Fruit fly (Drosophila melanogaster) whole organism, embryonic: Measurements from ENCODE around the gene Sptr.

Experiments used
- Adf1 ChIP-seq: fragments of 200-800 bp; sonication (Bioruptor generic); IDR thresholded peaks from 2 replicates; pipeline ENCODE4 v1.3.6; 2022; ENCODE audit warnings: missing biosample characterization, missing genetic modification characterization
- Atf-2 ChIP-seq: fragments of 200-800 bp; sonication (Bioruptor generic); optimal IDR thresholded peaks from 2 replicates; lab custom pipeline; 2016; ENCODE audit warnings: missing biosample characterization, missing genetic modification characterization
- CG10543 ChIP-seq: fragments of 200-800 bp; sonication (Bioruptor generic); optimal IDR thresholded peaks from 3 replicates; lab custom pipeline; 2017; ENCODE audit warnings: missing biosample characterization, mild to moderate bottlenecking, missing genetic modification characterization, moderate library complexity
- CG10565 ChIP-seq: fragments of 200-800 bp; sonication (Bioruptor generic); optimal IDR thresholded peaks from 3 replicates; lab custom pipeline; 2016; ENCODE audit warnings: missing biosample characterization, mild to moderate bottlenecking, missing genetic modification characterization
- CG11085 ChIP-seq: fragments of 200-800 bp; sonication (Bioruptor generic); IDR thresholded peaks from 2 replicates; pipeline ENCODE4 v1.3.6; 2022; ENCODE audit warnings: missing biosample characterization, missing genetic modification characterization
- CG13775 ChIP-seq: fragments of 200-800 bp; sonication (Bioruptor generic); optimal IDR thresholded peaks from 3 replicates; lab custom pipeline; 2017; ENCODE audit warnings: missing biosample characterization, mild to moderate bottlenecking, missing genetic modification characterization
- CG15601 ChIP-seq: fragments of 200-800 bp; sonication (Bioruptor generic); optimal IDR thresholded peaks from 3 replicates; lab custom pipeline; 2019; ENCODE audit warnings: missing biosample characterization, mild to moderate bottlenecking, missing genetic modification characterization, moderate library complexity
- CG17385 ChIP-seq: fragments of 200-800 bp; sonication (Bioruptor generic); optimal IDR thresholded peaks from 3 replicates; lab custom pipeline; 2018; ENCODE audit warnings: missing biosample characterization, mild to moderate bottlenecking, missing genetic modification characterization
- CG2120 ChIP-seq: fragments of 200-800 bp; sonication (Bioruptor generic); optimal IDR thresholded peaks from 3 replicates; lab custom pipeline; 2016; ENCODE audit warnings: missing biosample characterization, missing genetic modification characterization
- CG31365 ChIP-seq: fragments of 200-800 bp; sonication (Bioruptor generic); optimal IDR thresholded peaks from 2 replicates; lab custom pipeline; 2018; ENCODE audit warnings: missing biosample characterization, mild to moderate bottlenecking, missing genetic modification characterization
- CG3163 ChIP-seq: fragments of 200-800 bp; sonication (Bioruptor generic); optimal IDR thresholded peaks from 3 replicates; lab custom pipeline; 2016; ENCODE audit warnings: missing biosample characterization, missing genetic modification characterization
- CG3847 ChIP-seq: fragments of 200-800 bp; sonication (Bioruptor generic); IDR thresholded peaks from 2 replicates; pipeline ENCODE4 v1.3.6; 2022; ENCODE audit warnings: missing biosample characterization, missing genetic modification characterization
- CG5180 ChIP-seq: fragments of 200-800 bp; sonication (Bioruptor generic); optimal IDR thresholded peaks from 3 replicates; lab custom pipeline; 2017; ENCODE audit warnings: missing biosample characterization, missing genetic modification characterization, mild to moderate bottlenecking, moderate library complexity, missing genetic modification reagents
- CG5953 ChIP-seq: fragments of 200-800 bp; sonication (Bioruptor generic); IDR thresholded peaks from 2 replicates; pipeline ENCODE4 v1.3.6; 2022; ENCODE audit warnings: missing biosample characterization, missing genetic modification characterization
- CG6689 ChIP-seq: fragments of 200-800 bp; sonication (Bioruptor generic); IDR thresholded peaks from 2 replicates; pipeline ENCODE4 v1.3.6; 2022; ENCODE audit warnings: missing biosample characterization, missing genetic modification characterization
- CG9817 ChIP-seq: fragments of 200-800 bp; sonication (Bioruptor generic); optimal IDR thresholded peaks from 2 replicates; lab custom pipeline; 2018; ENCODE audit warnings: missing biosample characterization, mild to moderate bottlenecking, missing genetic modification characterization, moderate library complexity
- Dfd ChIP-seq, 2 experiments: fragments of >200 bp; optimal IDR thresholded peaks; 2 replicates each; lab custom pipeline; 2017; ENCODE audit warnings: missing biosample characterization in 2 of 2, missing genetic modification characterization in 2 of 2
- Doc2 ChIP-seq: fragments of 200-800 bp; sonication (Bioruptor generic); IDR thresholded peaks from 2 replicates; pipeline ENCODE4 v1.3.6; 2022; ENCODE audit warnings: missing biosample characterization, missing genetic modification characterization
- E2f2 ChIP-seq: fragments of 200-800 bp; sonication (Bioruptor generic); IDR thresholded peaks from 2 replicates; pipeline ENCODE4 v1.3.6; 2022; ENCODE audit warnings: missing biosample characterization, missing genetic modification characterization
- Eip74EF ChIP-seq, 2 experiments: fragments of 200-800 bp in 1 of 2; fragments of >200 bp in 1 of 2; sonication (Bioruptor generic) in 1 of 2; optimal IDR thresholded peaks; 2 replicates each; lab custom pipeline; 2017 to 2019; ENCODE audit warnings: missing biosample characterization in 2 of 2, missing genetic modification characterization in 2 of 2, mild to moderate bottlenecking in 1 of 2, moderate library complexity in 1 of 2
- Fer1 ChIP-seq: fragments of 200-800 bp; sonication (Bioruptor generic); optimal IDR thresholded peaks from 2 replicates; lab custom pipeline; 2017; ENCODE audit warnings: missing biosample characterization, mild to moderate bottlenecking, missing genetic modification characterization
- MBD-R2 ChIP-seq: fragments of 200-800 bp; sonication (Bioruptor generic); IDR thresholded peaks from 2 replicates; pipeline ENCODE4 v1.3.6; 2022; ENCODE audit warnings: missing biosample characterization, missing genetic modification characterization
- Ravus ChIP-seq: fragments of 200-800 bp; sonication (Bioruptor generic); IDR thresholded peaks from 2 replicates; pipeline ENCODE4 v1.3.6; 2022; ENCODE audit warnings: missing biosample characterization, missing genetic modification characterization
- Trl ChIP-seq, 3 experiments: fragments of >200 bp in 2 of 3; fragments of 200-800 bp in 1 of 3; sonication (Bioruptor generic) in 1 of 3; optimal IDR thresholded peaks; 2 replicates in 1 of 3; 3 replicates in 2 of 3; lab custom pipeline; 2016 to 2017; ENCODE audit warnings: missing biosample characterization in 1 of 3, missing genetic modification characterization in 1 of 3
- Vsx1 ChIP-seq: fragments of 200-800 bp; sonication (Bioruptor generic); optimal IDR thresholded peaks from 2 replicates; lab custom pipeline; 2017; ENCODE audit warnings: missing biosample characterization, mild to moderate bottlenecking, missing genetic modification characterization, missing genetic modification reagents
- Xbp1 ChIP-seq: fragments of 200-800 bp; sonication (Bioruptor generic); optimal IDR thresholded peaks from 3 replicates; lab custom pipeline; 2016; ENCODE audit warnings: missing biosample characterization, mild to moderate bottlenecking, missing genetic modification characterization
- ara ChIP-seq: fragments of 200-800 bp; sonication (Bioruptor generic); IDR thresholded peaks from 2 replicates; pipeline ENCODE4 v1.3.6; 2022; ENCODE audit warnings: missing biosample characterization, missing genetic modification characterization
- chif ChIP-seq, 2 experiments: fragments of 200-800 bp; sonication (Bioruptor generic); optimal IDR thresholded peaks; 3 replicates each; lab custom pipeline; 2016; ENCODE audit warnings: missing biosample characterization in 2 of 2, missing genetic modification characterization in 2 of 2
- chinmo ChIP-seq: fragments of 200-800 bp; sonication (Bioruptor generic); IDR thresholded peaks from 4 replicates; pipeline ENCODE4 v1.3.6; 2022; ENCODE audit warnings: missing biosample characterization, missing genetic modification characterization; ENCODE audit not compliant: partially characterized antibody
- eve ChIP-seq, 2 experiments: fragments of >200 bp; optimal IDR thresholded peaks; 2 replicates each; lab custom pipeline; 2017; ENCODE audit warnings: missing biosample characterization in 2 of 2, missing genetic modification characterization in 2 of 2
- ewg ChIP-seq: fragments of 200-800 bp; sonication (Bioruptor generic); optimal IDR thresholded peaks from 3 replicates; lab custom pipeline; 2017; ENCODE audit warnings: mild to moderate bottlenecking, missing biosample characterization, missing genetic modification reagents, missing genetic modification characterization
- fd64A ChIP-seq: fragments of 200-800 bp; sonication (Bioruptor generic); optimal IDR thresholded peaks from 3 replicates; lab custom pipeline; 2018; ENCODE audit warnings: missing biosample characterization, mild to moderate bottlenecking, missing genetic modification characterization
- gcm ChIP-seq: fragments of 200-800 bp; sonication (Bioruptor generic); optimal IDR thresholded peaks from 2 replicates; lab custom pipeline; 2019; ENCODE audit warnings: missing biosample characterization, mild to moderate bottlenecking, missing genetic modification characterization, moderate library complexity
- her ChIP-seq: fragments of 200-800 bp; sonication (Bioruptor generic); optimal IDR thresholded peaks from 2 replicates; lab custom pipeline; 2016; ENCODE audit warnings: missing biosample characterization, missing genetic modification characterization
- lbe ChIP-seq: fragments of 200-800 bp; sonication (Bioruptor generic); optimal IDR thresholded peaks from 2 replicates; lab custom pipeline; 2016; ENCODE audit warnings: missing biosample characterization, mild to moderate bottlenecking, missing genetic modification characterization
- nmo ChIP-seq: fragments of 200-800 bp; sonication (Bioruptor generic); optimal IDR thresholded peaks from 2 replicates; lab custom pipeline; 2018; ENCODE audit warnings: missing biosample characterization, mild to moderate bottlenecking, missing genetic modification characterization, moderate library complexity
- nom ChIP-seq: fragments of 200-800 bp; sonication (Bioruptor generic); optimal IDR thresholded peaks from 2 replicates; lab custom pipeline; 2017; ENCODE audit warnings: missing biosample characterization, missing genetic modification characterization, mild to moderate bottlenecking, moderate library complexity, missing genetic modification reagents
- pan ChIP-seq, 4 experiments: fragments of >200 bp in 3 of 4; fragments of 200-800 bp in 1 of 4; sonication (Bioruptor generic) in 1 of 4; optimal IDR thresholded peaks in 3 of 4; IDR thresholded peaks in 1 of 4; 2 replicates each; pipeline versions ENCODE4 v1.3.6 to Lab custom; 2017 to 2022; ENCODE audit warnings: missing biosample characterization in 2 of 4, missing genetic modification characterization in 2 of 4, mixed read lengths in 1 of 4
- pros ChIP-seq: fragments of 200-800 bp; sonication (Bioruptor generic); optimal IDR thresholded peaks from 3 replicates; lab custom pipeline; 2019; ENCODE audit warnings: missing biosample characterization, mild to moderate bottlenecking, missing genetic modification characterization, moderate library complexity
- slp2 ChIP-seq: fragments of 200-800 bp; sonication (Bioruptor generic); optimal IDR thresholded peaks from 2 replicates; lab custom pipeline; 2016; ENCODE audit warnings: missing biosample characterization, missing genetic modification characterization
- tin ChIP-seq: fragments of 200-800 bp; sonication (Bioruptor generic); optimal IDR thresholded peaks from 3 replicates; lab custom pipeline; 2016; ENCODE audit warnings: missing biosample characterization, missing genetic modification characterization
- toy ChIP-seq: fragments of 200-800 bp; sonication (Bioruptor generic); IDR thresholded peaks from 2 replicates; pipeline ENCODE4 v1.3.6; 2022; ENCODE audit warnings: missing biosample characterization, missing genetic modification characterization
- trem ChIP-seq: fragments of 200-800 bp; optimal IDR thresholded peaks from 3 replicates; lab custom pipeline; 2019; ENCODE audit warnings: missing biosample characterization, mild to moderate bottlenecking, missing genetic modification characterization, moderate library complexity
- vvl ChIP-seq: fragments of 200-800 bp; sonication (Bioruptor generic); IDR thresholded peaks from 2 replicates; pipeline ENCODE4 v1.3.6; 2022; ENCODE audit warnings: missing biosample characterization, missing genetic modification characterization
- wek ChIP-seq: fragments of 200-800 bp; sonication (Bioruptor generic); optimal IDR thresholded peaks from 3 replicates; lab custom pipeline; 2018; ENCODE audit warnings: missing biosample characterization, mild to moderate bottlenecking, missing genetic modification characterization, moderate library complexity
- z ChIP-seq: fragments of 200-800 bp; sonication (Bioruptor generic); IDR thresholded peaks from 3 replicates; pipeline ENCODE4 v1.3.6; 2022; ENCODE audit warnings: missing biosample characterization, missing genetic modification characterization

Sptr gene

DNA sequence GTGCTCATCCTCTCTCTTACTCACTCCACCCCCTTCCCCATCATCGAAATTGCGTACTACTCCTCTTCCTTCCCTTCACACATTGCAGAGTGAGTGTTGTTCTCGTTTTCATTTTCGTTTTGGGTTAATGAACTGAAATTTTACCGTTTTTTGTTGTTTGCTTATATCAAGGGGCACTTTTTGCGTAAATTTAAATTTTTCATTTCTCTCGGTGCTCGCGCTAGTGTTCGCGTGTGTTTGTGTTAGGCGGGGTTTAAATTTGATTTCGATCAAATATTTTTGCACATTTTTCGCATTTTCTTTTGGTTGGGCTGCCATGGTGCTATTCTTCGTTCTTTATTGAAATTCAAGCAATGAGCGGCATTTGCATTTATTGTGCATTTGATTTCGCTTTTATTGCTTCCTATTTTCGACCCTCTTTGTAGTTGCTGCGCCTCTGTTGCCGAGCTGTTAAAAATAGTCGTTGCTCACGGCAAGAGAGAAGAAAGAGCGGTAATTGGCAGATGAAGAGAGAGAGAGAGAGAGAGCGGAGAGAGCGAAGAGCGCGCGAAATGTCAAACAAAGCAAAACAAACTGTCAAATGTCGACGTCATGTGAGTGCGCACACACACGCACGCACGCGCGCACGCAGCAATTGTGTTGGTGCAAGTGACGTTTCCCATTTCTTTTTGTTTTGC lies 43.3 kb downstream of the Sptr start (continued):
- TF ChIP-seq nmo (no peak), CG3847 (GFP tag; lab: Robert Waterston, UW) (no peak), MBD-R2 (0 out of 2 replicates have a peak, but pooled peaks have one; percentile 22), CG6689 (GFP tag; lab: Robert Waterston, UW) (peak; percentile 27; the same call in 1 of the 2 replicates), CG5180 (GFP tag; lab: Kevin White, UChicago) (peak; percentile 19), CG13775 (GFP tag; lab: Kevin White, UChicago) (no peak), ewg (GFP tag; lab: Kevin White, UChicago) (peak; percentile 73), pros (GFP tag; lab: Kevin White, UChicago) (peak; percentile 1), CG5953 (GFP tag; lab: Robert Waterston, UW) (0 out of 2 replicates have a peak, but pooled peaks have one; percentile 13), ara (GFP tag; lab: Robert Waterston, UW) (no peak), CG15601 (tag; lab: Kevin White, UChicago) (no peak), CG10543 (GFP tag; lab: Kevin White, UChicago) (no peak), Dfd (GFP tag; optimal IDR thresholded peaks at IDR 0.05; lab: Kevin White, UChicago) (peak; percentile 52 to 90), fd64A (GFP tag; lab: Kevin White, UChicago) (peak; percentile 7), wek (GFP tag; lab: Kevin White, UChicago) (peak; percentile 31), E2f2 (GFP tag; lab: Robert Waterston, UW) (peak; percentile 36; the same call in 1 of the 2 replicates), z (0 out of 3 replicates have a peak, but pooled peaks have one; percentile 14), Adf1 (GFP tag; lab: Robert Waterston, UW) (peak; percentile 48; the same call in 1 of the 2 replicates), CG9817 (tag; lab: Kevin White, UChicago) (no peak), eve (GFP tag; optimal IDR thresholded peaks at IDR 0.05; lab: Kevin White, UChicago) (peak in 1 of 2 experiments; percentile 68), CG31365 (tag; lab: Kevin White, UChicago) (peak; percentile 13), vvl (GFP tag; lab: Robert Waterston, UW) (peak; percentile 60; the same call in 1 of the 2 replicates), Trl (optimal IDR thresholded peaks at IDR 0.05; lab: Kevin White, UChicago) (peak; percentile 99 to 100), Trl (GFP tag; optimal IDR thresholded peaks at IDR 0.05; lab: Kevin White, UChicago) (no peak), Atf-2 (GFP tag; lab: Kevin White, UChicago) (no peak), trem (peak; percentile 17), Fer1 (GFP tag; lab: Kevin White, UChicago) (peak; percentile 25), CG3163 (GFP tag; lab: Kevin White, UChicago) (peak; percentile 57), chif (GFP tag; optimal IDR thresholded peaks at IDR 0.05; lab: Kevin White, UChicago) (no peak), slp2 (no peak), Xbp1 (GFP tag; lab: Kevin White, UChicago) (no peak), Ravus (GFP tag; lab: Robert Waterston, UW) (no peak), Vsx1 (peak; percentile 17), Eip74EF (GFP tag; optimal IDR thresholded peaks at IDR 0.05; lab: Kevin White, UChicago) (peak in 1 of 2 experiments; percentile 2), chinmo (GFP tag; lab: Robert Waterston, UW) (peak; percentile 89; the same call in 3 of the 4 replicates), nom (GFP tag; lab: Kevin White, UChicago) (peak; percentile 91), lbe (peak; percentile 83), CG17385 (GFP tag; lab: Kevin White, UChicago) (peak; percentile 51), pan (optimal IDR thresholded peaks at IDR 0.05; lab: Kevin White, UChicago) (no peak), pan (GFP tag; optimal IDR thresholded peaks at IDR 0.05 in 1 of 2, IDR thresholded peaks at IDR 0.05 in 1 of 2) (peak in 1 of 2 experiments; percentile 9), CG10565 (GFP tag; lab: Kevin White, UChicago) (no peak), tin (GFP tag; lab: Kevin White, UChicago) (no peak), toy (GFP tag; lab: Robert Waterston, UW) (no peak), CG2120 (GFP tag; lab: Kevin White, UChicago) (peak; percentile 30), CG11085 (GFP tag; lab: Robert Waterston, UW) (no peak), gcm (GFP tag; lab: Kevin White, UChicago) (peak; percentile 14), her (GFP tag; lab: Kevin White, UChicago) (peak; percentile 46), Doc2 (GFP tag; lab: Robert Waterston, UW) (no peak)
